Worm (Caenorhabditis elegans) whole organism, L2 larva: Measurements from ENCODE around the gene C28G1.10.

ENCODE experiments used
- C34F6.9 ChIP-seq: fragments of 150-350 bp; optimal IDR thresholded peaks from 2 replicates; lab custom pipeline; 2014; ENCODE audit warnings: missing biosample characterization, missing genetic modification characterization
- F13H6.1 ChIP-seq: sonication (generic microtip); optimal IDR thresholded peaks from 2 replicates; lab custom pipeline; 2016; ENCODE audit warnings: missing genetic modification characterization, missing compliant biosample characterization
- R02D3.7 ChIP-seq: fragments of 150-350 bp; optimal IDR thresholded peaks from 2 replicates; lab custom pipeline; 2014; ENCODE audit warnings: missing biosample characterization, missing genetic modification characterization
- Y55F3AM.14 ChIP-seq: fragments of 200-800 bp; sonication (Bioruptor generic); optimal IDR thresholded peaks from 2 replicates; lab custom pipeline; 2018; ENCODE audit warnings: mild to moderate bottlenecking, missing genetic modification characterization, missing compliant biosample characterization
- ZK546.5 ChIP-seq: sonication (generic microtip); optimal IDR thresholded peaks from 2 replicates; lab custom pipeline; 2017; ENCODE audit warnings: missing biosample characterization, missing genetic modification characterization
- alr-1 ChIP-seq: fragments of 150-350 bp; optimal IDR thresholded peaks from 2 replicates; lab custom pipeline; 2014; ENCODE audit warnings: missing biosample characterization, missing genetic modification characterization
- aly-2 ChIP-seq: fragments of 150-350 bp; optimal IDR thresholded peaks from 2 replicates; lab custom pipeline; 2014; ENCODE audit warnings: missing biosample characterization, missing genetic modification characterization
- ama-1 ChIP-seq: fragments of 150-350 bp; optimal IDR thresholded peaks from 2 replicates; lab custom pipeline; 2018; ENCODE audit warnings: inconsistent platforms
- blmp-1 ChIP-seq: sonication (generic microtip); optimal IDR thresholded peaks from 2 replicates; lab custom pipeline; 2017; ENCODE audit warnings: missing genetic modification characterization, mild to moderate bottlenecking, missing compliant biosample characterization, antibody characterized with exemption, moderate library complexity; ENCODE audit not compliant: insufficient read depth
- ceh-16 ChIP-seq: fragments of 150-350 bp; optimal IDR thresholded peaks from 2 replicates; lab custom pipeline; 2014; ENCODE audit warnings: missing biosample characterization, missing genetic modification characterization
- ceh-82 ChIP-seq: fragments of 150-350 bp; optimal IDR thresholded peaks from 2 replicates; lab custom pipeline; 2014; ENCODE audit warnings: missing biosample characterization, missing genetic modification characterization
- crh-2 ChIP-seq: sonication (generic microtip); optimal IDR thresholded peaks from 2 replicates; lab custom pipeline; 2017; ENCODE audit warnings: missing biosample characterization, missing genetic modification characterization
- dmd-4 ChIP-seq: sonication (generic microtip); optimal IDR thresholded peaks from 2 replicates; lab custom pipeline; 2017; ENCODE audit warnings: missing biosample characterization, missing genetic modification characterization
- egl-27 ChIP-seq: sonication (generic microtip); optimal IDR thresholded peaks from 3 replicates; lab custom pipeline; 2017; ENCODE audit warnings: missing biosample characterization, missing genetic modification reagents, missing genetic modification characterization
- elt-1 ChIP-seq: fragments of 150-350 bp; optimal IDR thresholded peaks from 2 replicates; lab custom pipeline; 2014; ENCODE audit warnings: missing biosample characterization, missing genetic modification characterization
- elt-3 ChIP-seq: sonication (generic microtip); optimal IDR thresholded peaks from 2 replicates; lab custom pipeline; 2017; ENCODE audit warnings: missing biosample characterization, missing genetic modification characterization
- fos-1 ChIP-seq: fragments of 150-350 bp; optimal IDR thresholded peaks from 2 replicates; lab custom pipeline; 2014; ENCODE audit warnings: missing biosample characterization, missing genetic modification characterization
- gmeb-1 ChIP-seq: fragments of 150-350 bp; optimal IDR thresholded peaks from 2 replicates; lab custom pipeline; 2014; ENCODE audit warnings: missing biosample characterization, missing genetic modification characterization
- lin-11 ChIP-seq: fragments of 150-350 bp; sonication (generic microtip); optimal IDR thresholded peaks from 2 replicates; lab custom pipeline; 2014; ENCODE audit warnings: missing biosample characterization, missing genetic modification characterization, inconsistent platforms, mixed read lengths
- lin-13 ChIP-seq: fragments of 150-350 bp; optimal IDR thresholded peaks from 2 replicates; lab custom pipeline; 2014; ENCODE audit warnings: missing biosample characterization, missing genetic modification reagents, missing genetic modification characterization
- lin-39 ChIP-seq: fragments of 150-350 bp; optimal IDR thresholded peaks from 2 replicates; lab custom pipeline; 2014; ENCODE audit warnings: missing biosample characterization, missing genetic modification reagents, missing genetic modification characterization
- lsy-2 ChIP-seq, 2 experiments: fragments of 150-350 bp in 1 of 2; sonication (generic microtip) in 1 of 2; optimal IDR thresholded peaks; 2 replicates each; lab custom pipeline; 2014 to 2017; ENCODE audit warnings: missing biosample characterization in 2 of 2, missing genetic modification characterization in 2 of 2
- mab-5 ChIP-seq: fragments of 150-350 bp; optimal IDR thresholded peaks from 2 replicates; lab custom pipeline; 2014; ENCODE audit warnings: missing biosample characterization, missing genetic modification characterization
- mbf-1 ChIP-seq: sonication (generic microtip); optimal IDR thresholded peaks from 2 replicates; lab custom pipeline; 2017; ENCODE audit warnings: missing biosample characterization, missing genetic modification characterization
- mdl-1 ChIP-seq, 2 experiments: fragments of 150-350 bp in 1 of 2; sonication (generic microtip) in 1 of 2; optimal IDR thresholded peaks; 2 replicates each; lab custom pipeline; 2017; ENCODE audit warnings: missing biosample characterization in 2 of 2, missing genetic modification characterization in 2 of 2
- nhr-10 ChIP-seq: sonication (generic microtip); optimal IDR thresholded peaks from 2 replicates; lab custom pipeline; 2017; ENCODE audit warnings: missing biosample characterization, missing genetic modification characterization
- nhr-11 ChIP-seq: fragments of 150-350 bp; optimal IDR thresholded peaks from 2 replicates; lab custom pipeline; 2014; ENCODE audit warnings: missing biosample characterization, missing genetic modification characterization
- nhr-12 ChIP-seq: fragments of 150-350 bp; optimal IDR thresholded peaks from 2 replicates; lab custom pipeline; 2014; ENCODE audit warnings: missing biosample characterization, missing genetic modification characterization
- nhr-129 ChIP-seq: fragments of 150-350 bp; optimal IDR thresholded peaks from 2 replicates; lab custom pipeline; 2014; ENCODE audit warnings: missing biosample characterization, missing genetic modification characterization
- nhr-21 ChIP-seq: fragments of 150-350 bp; optimal IDR thresholded peaks from 2 replicates; lab custom pipeline; 2014; ENCODE audit warnings: missing biosample characterization, missing genetic modification characterization
- nhr-23 ChIP-seq: fragments of 150-350 bp; optimal IDR thresholded peaks from 2 replicates; lab custom pipeline; 2014; ENCODE audit warnings: missing biosample characterization, missing genetic modification reagents, missing genetic modification characterization
- nhr-237 ChIP-seq: fragments of 150-350 bp; optimal IDR thresholded peaks from 2 replicates; lab custom pipeline; 2014; ENCODE audit warnings: missing biosample characterization, missing genetic modification characterization
- nhr-25 ChIP-seq: fragments of 150-350 bp; sonication (generic microtip); optimal IDR thresholded peaks from 3 replicates; lab custom pipeline; 2014; ENCODE audit warnings: missing biosample characterization, missing genetic modification characterization
- nhr-6 ChIP-seq: fragments of 150-350 bp; optimal IDR thresholded peaks from 2 replicates; lab custom pipeline; 2014; ENCODE audit warnings: missing biosample characterization, missing genetic modification characterization
- nhr-77 ChIP-seq: fragments of 150-350 bp; optimal IDR thresholded peaks from 2 replicates; lab custom pipeline; 2014; ENCODE audit warnings: missing biosample characterization, missing genetic modification characterization
- peb-1 ChIP-seq: fragments of 150-350 bp; optimal IDR thresholded peaks from 2 replicates; lab custom pipeline; 2014; ENCODE audit warnings: missing biosample characterization, missing genetic modification characterization
- sem-4 ChIP-seq: fragments of 150-350 bp; optimal IDR thresholded peaks from 2 replicates; lab custom pipeline; 2014; ENCODE audit warnings: missing biosample characterization, missing genetic modification reagents, missing genetic modification characterization
- skn-1 ChIP-seq: sonication (generic microtip); optimal IDR thresholded peaks from 2 replicates; lab custom pipeline; 2017; ENCODE audit warnings: missing biosample characterization, missing genetic modification characterization
- sma-3 ChIP-seq: sonication (generic microtip); optimal IDR thresholded peaks from 2 replicates; lab custom pipeline; 2016; ENCODE audit warnings: missing genetic modification reagents, missing genetic modification characterization, missing compliant biosample characterization
- sma-9 ChIP-seq, 2 experiments: fragments of 150-350 bp in 1 of 2; sonication (generic microtip) in 1 of 2; optimal IDR thresholded peaks; 2 replicates each; lab custom pipeline; 2014 to 2016; ENCODE audit warnings: missing genetic modification characterization in 2 of 2, mild to moderate bottlenecking in 1 of 2, missing biosample characterization in 1 of 2, missing compliant biosample characterization in 1 of 2, missing genetic modification reagents in 1 of 2, moderate library complexity in 1 of 2
- snpc-4 ChIP-seq: fragments of 150-350 bp; optimal IDR thresholded peaks from 2 replicates; lab custom pipeline; 2014; ENCODE audit warnings: missing biosample characterization, missing genetic modification characterization
- unc-39 ChIP-seq: fragments of 150-350 bp; optimal IDR thresholded peaks from 2 replicates; lab custom pipeline; 2014; ENCODE audit warnings: missing biosample characterization, missing genetic modification characterization
- unc-55 ChIP-seq: fragments of 150-350 bp; sonication (generic microtip); optimal IDR thresholded peaks from 3 replicates; lab custom pipeline; 2014; ENCODE audit warnings: missing biosample characterization, missing genetic modification reagents, missing genetic modification characterization
- unc-62 ChIP-seq: fragments of 150-350 bp; optimal IDR thresholded peaks from 2 replicates; lab custom pipeline; 2014; ENCODE audit warnings: missing biosample characterization, missing genetic modification reagents, missing genetic modification characterization
- zag-1 ChIP-seq: fragments of 150-350 bp; optimal IDR thresholded peaks from 2 replicates; lab custom pipeline; 2014; ENCODE audit warnings: missing biosample characterization, missing genetic modification characterization
- ztf-1 ChIP-seq: fragments of 200-800 bp; sonication (Bioruptor generic); conservative IDR thresholded peaks from 2 replicates; pipeline ENCODE4 v1.3.6; 2022; ENCODE audit warnings: missing genetic modification characterization, missing compliant biosample characterization
- ztf-11 ChIP-seq: sonication (generic microtip); optimal IDR thresholded peaks from 2 replicates; lab custom pipeline; 2017; ENCODE audit warnings: missing biosample characterization, missing genetic modification characterization
- ztf-4 ChIP-seq: fragments of 150-350 bp; optimal IDR thresholded peaks from 2 replicates; lab custom pipeline; 2014; ENCODE audit warnings: missing biosample characterization, missing genetic modification characterization

C28G1.10 gene

ce11 chrX:8835405-8835804 lies 11.5 kb upstream of the C28G1.10 start, which contains the start of gene sec-15:
sec-15 (minus strand) TSS chrX:8835715.
- TF ChIP-seq nhr-23 (no peak), nhr-129 (tag; lab: Kevin White, UChicago) (no peak), nhr-10 (tag; lab: Kevin White, UChicago) (no peak), blmp-1 (no peak), nhr-21 (no peak), lin-11 (tag; lab: Kevin White, UChicago) (no peak), Y55F3AM.14 (GFP tag; lab: Kevin White, UChicago) (no peak), ceh-82 (no peak), mdl-1 (tag; optimal IDR thresholded peaks at IDR 0.05; lab: Kevin White, UChicago) (no peak), zag-1 (no peak), snpc-4 (tag; lab: Kevin White, UChicago) (no peak), dmd-4 (tag; lab: Kevin White, UChicago) (no peak), ztf-11 (tag; lab: Kevin White, UChicago) (no peak), sma-3 (GFP tag; lab: Kevin White, UChicago) (no peak), nhr-11 (tag; lab: Kevin White, UChicago) (no peak), lin-13 (GFP tag; lab: Kevin White, UChicago) (no peak), nhr-237 (tag; lab: Kevin White, UChicago) (no peak), lsy-2 (tag; optimal IDR thresholded peaks at IDR 0.05; lab: Kevin White, UChicago) (no peak), elt-1 (tag; lab: Kevin White, UChicago) (no peak), fos-1 (tag; lab: Kevin White, UChicago) (no peak)
- TF ChIP-seq, all 48 proteins: peak for 0

ce11 chrX:8835887-8836348 lies 11.0 kb upstream of the C28G1.10 start, which contains the start of gene C28G1.2:
C28G1.2 (plus strand) TSS chrX:8836016.
- TF ChIP-seq F13H6.1 (peak; percentile 95), zag-1 (peak; percentile 59), nhr-6 (tag; lab: Kevin White, UChicago) (peak; percentile 95), unc-62 (GFP tag; lab: Kevin White, UChicago) (peak; percentile 44), peb-1 (tag; lab: Kevin White, UChicago) (peak; percentile 62), ama-1 (lab: Kevin White, UChicago) (no peak), lin-13 (GFP tag; lab: Kevin White, UChicago) (peak; percentile 84), nhr-10 (tag; lab: Kevin White, UChicago) (peak; percentile 45), nhr-23 (no peak), lin-39 (peak; percentile 57), nhr-129 (tag; lab: Kevin White, UChicago) (peak; percentile 97), sma-9 (GFP tag; optimal IDR thresholded peaks at IDR 0.05; lab: Kevin White, UChicago) (peak; percentile 95), sma-9 (tag; optimal IDR thresholded peaks at IDR 0.05; lab: Kevin White, UChicago) (no peak), crh-2 (tag; lab: Kevin White, UChicago) (peak; percentile 95), ceh-16 (tag; lab: Kevin White, UChicago) (peak; percentile 28), unc-55 (GFP tag; lab: Kevin White, UChicago) (peak; percentile 91), lsy-2 (tag; optimal IDR thresholded peaks at IDR 0.05; lab: Kevin White, UChicago) (peak; percentile 84 to 93), R02D3.7 (no peak), alr-1 (no peak), ztf-4 (tag; lab: Kevin White, UChicago) (peak; percentile 79), dmd-4 (tag; lab: Kevin White, UChicago) (no peak), mbf-1 (no peak), lin-11 (tag; lab: Kevin White, UChicago) (peak; percentile 85), mab-5 (peak; percentile 92), elt-3 (tag; lab: Kevin White, UChicago) (no peak), mdl-1 (tag; optimal IDR thresholded peaks at IDR 0.05; lab: Kevin White, UChicago) (peak; percentile 44 to 85), C34F6.9 (peak; percentile 90), egl-27 (tag; lab: Kevin White, UChicago) (peak; percentile 94), ceh-82 (peak; percentile 9), elt-1 (tag; lab: Kevin White, UChicago) (no peak), nhr-21 (peak; percentile 92), unc-39 (tag; lab: Kevin White, UChicago) (no peak), gmeb-1 (tag; lab: Kevin White, UChicago) (peak; percentile 80), sma-3 (GFP tag; lab: Kevin White, UChicago) (peak; percentile 91), nhr-237 (tag; lab: Kevin White, UChicago) (peak; percentile 8), nhr-11 (tag; lab: Kevin White, UChicago) (peak; percentile 69), ztf-11 (tag; lab: Kevin White, UChicago) (peak; percentile 29), nhr-12 (no peak), ZK546.5 (tag; lab: Kevin White, UChicago) (no peak), aly-2 (tag; lab: Kevin White, UChicago) (no peak), skn-1 (tag; lab: Kevin White, UChicago) (no peak), Y55F3AM.14 (GFP tag; lab: Kevin White, UChicago) (peak; percentile 81), ztf-1 (no peak), nhr-25 (peak; percentile 90), blmp-1 (peak; percentile 58), sem-4 (peak; percentile 84), nhr-77 (peak; percentile 38), snpc-4 (tag; lab: Kevin White, UChicago) (peak; percentile 57), fos-1 (tag; lab: Kevin White, UChicago) (peak; percentile 65)
